Worm (Caenorhabditis elegans) whole organism, L1 larva: ENCODE measurements around the gene chil-16.
A peak's percentile ranks its signal among the peaks of the same experiment; 100 is the strongest.

Source experiments
- C16A3.4 ChIP-seq: fragments of 150-350 bp; optimal IDR thresholded peaks from 2 replicates; lab custom pipeline; 2014; ENCODE audit warnings: missing biosample characterization, missing genetic modification characterization
- Y116A8C.19 ChIP-seq: sonication (generic microtip); optimal IDR thresholded peaks from 2 replicates; lab custom pipeline; 2016; ENCODE audit warnings: missing compliant biosample characterization, missing genetic modification characterization, borderline replicate concordance
- alr-1 ChIP-seq: fragments of 200-800 bp; sonication (Bioruptor generic); optimal IDR thresholded peaks from 2 replicates; lab custom pipeline; 2018; ENCODE audit warnings: borderline replicate concordance, mild to moderate bottlenecking, missing genetic modification characterization, missing compliant biosample characterization
- aly-2 ChIP-seq: fragments of 150-350 bp; optimal IDR thresholded peaks from 2 replicates; lab custom pipeline; 2014; ENCODE audit warnings: missing biosample characterization, missing genetic modification characterization
- ama-1 ChIP-seq: fragments of 150-350 bp; optimal IDR thresholded peaks from 2 replicates; lab custom pipeline; 2014
- blmp-1 ChIP-seq: fragments of 150-350 bp; optimal IDR thresholded peaks from 2 replicates; lab custom pipeline; 2014; ENCODE audit warnings: missing biosample characterization, missing genetic modification characterization
- dpl-1 ChIP-seq, 3 experiments: fragments of 150-350 bp in 2 of 3; sonication (generic microtip) in 1 of 3; optimal IDR thresholded peaks; 2 replicates each; lab custom pipeline; 2014 to 2017; ENCODE audit warnings: missing biosample characterization in 3 of 3, missing genetic modification characterization in 3 of 3, missing genetic modification reagents in 3 of 3
- efl-1 ChIP-seq, 4 experiments: fragments of 150-350 bp; optimal IDR thresholded peaks in 3 of 4; peaks in 1 of 4; 1 replicate in 1 of 4; 2 replicates in 3 of 4; lab custom pipeline; 2014; ENCODE audit warnings: missing biosample characterization in 2 of 4, missing genetic modification characterization in 2 of 4, missing genetic modification reagents in 2 of 4
- elt-3 ChIP-seq, 6 experiments: fragments of 150-350 bp in 1 of 6; sonication (generic microtip); optimal IDR thresholded peaks; 2 replicates each; lab custom pipeline; 2017 to 2018; ENCODE audit warnings: missing biosample characterization in 6 of 6, missing genetic modification characterization in 6 of 6, inconsistent platforms in 1 of 6
- ets-5 ChIP-seq: fragments of 200-800 bp; sonication (Bioruptor generic); IDR thresholded peaks from 2 replicates; pipeline ENCODE4 v1.3.6; 2022; ENCODE audit warnings: missing genetic modification characterization, missing compliant biosample characterization
- fkh-10 ChIP-seq: sonication (generic microtip); optimal IDR thresholded peaks from 2 replicates; lab custom pipeline; 2017; ENCODE audit warnings: missing biosample characterization, missing genetic modification reagents, missing genetic modification characterization
- fos-1 ChIP-seq: fragments of 150-350 bp; optimal IDR thresholded peaks from 2 replicates; lab custom pipeline; 2014; ENCODE audit warnings: missing biosample characterization, missing genetic modification characterization
- hpl-2 ChIP-seq: fragments of 150-350 bp; optimal IDR thresholded peaks from 2 replicates; lab custom pipeline; 2014; ENCODE audit warnings: missing biosample characterization, missing genetic modification reagents, missing genetic modification characterization
- isw-1 ChIP-seq: fragments of 200-800 bp; sonication (Bioruptor generic); IDR thresholded peaks from 2 replicates; pipeline ENCODE4 v1.3.6; 2022; ENCODE audit warnings: missing genetic modification characterization, missing compliant biosample characterization
- jun-1 ChIP-seq: fragments of 150-350 bp; optimal IDR thresholded peaks from 2 replicates; lab custom pipeline; 2014; ENCODE audit warnings: missing biosample characterization, missing genetic modification reagents, missing genetic modification characterization
- lin-14 ChIP-seq: fragments of 200-800 bp; sonication (Bioruptor generic); optimal IDR thresholded peaks from 2 replicates; lab custom pipeline; 2018; ENCODE audit warnings: mild to moderate bottlenecking, missing genetic modification characterization, moderate library complexity, missing compliant biosample characterization
- lin-15B ChIP-seq: fragments of 150-350 bp; sonication (generic microtip); optimal IDR thresholded peaks from 3 replicates; lab custom pipeline; 2014; ENCODE audit warnings: missing biosample characterization, missing genetic modification characterization
- lin-35 ChIP-seq, 2 experiments: fragments of 150-350 bp; optimal IDR thresholded peaks; 2 replicates each; lab custom pipeline; 2014; ENCODE audit warnings: missing biosample characterization in 2 of 2, missing genetic modification characterization in 2 of 2, missing genetic modification reagents in 2 of 2
- lin-39 ChIP-seq: fragments of 150-350 bp; optimal IDR thresholded peaks from 2 replicates; lab custom pipeline; 2014; ENCODE audit warnings: missing biosample characterization, missing genetic modification reagents, missing genetic modification characterization
- nhr-12 ChIP-seq: sonication (generic microtip); optimal IDR thresholded peaks from 2 replicates; lab custom pipeline; 2017; ENCODE audit warnings: missing biosample characterization, missing genetic modification characterization
- nhr-20 ChIP-seq: sonication (generic microtip); optimal IDR thresholded peaks from 2 replicates; lab custom pipeline; 2016; ENCODE audit warnings: mild to moderate bottlenecking, missing genetic modification characterization, missing compliant biosample characterization
- nhr-76 ChIP-seq: sonication (generic microtip); optimal IDR thresholded peaks from 2 replicates; lab custom pipeline; 2017; ENCODE audit warnings: missing biosample characterization, missing genetic modification characterization
- nhr-77 ChIP-seq: fragments of 150-350 bp; optimal IDR thresholded peaks from 2 replicates; lab custom pipeline; 2014; ENCODE audit warnings: missing biosample characterization, missing genetic modification characterization
- nhr-84 ChIP-seq: sonication (generic microtip); optimal IDR thresholded peaks from 2 replicates; lab custom pipeline; 2017; ENCODE audit warnings: missing biosample characterization, missing genetic modification characterization
- nhr-85 ChIP-seq: sonication (generic microtip); peaks from one replicate; lab custom pipeline; 2016; ENCODE audit warnings: missing genetic modification characterization, inconsistent platforms, missing compliant biosample characterization
- skn-1 ChIP-seq: fragments of 150-350 bp; optimal IDR thresholded peaks from 2 replicates; lab custom pipeline; 2014; ENCODE audit warnings: missing biosample characterization, missing genetic modification characterization
- sox-4 ChIP-seq: sonication (generic microtip); optimal IDR thresholded peaks from 2 replicates; lab custom pipeline; 2016; ENCODE audit warnings: missing genetic modification characterization, missing compliant biosample characterization
- sup-37 ChIP-seq: fragments of 200-800 bp; sonication (Bioruptor generic); optimal IDR thresholded peaks from 2 replicates; lab custom pipeline; 2018; ENCODE audit warnings: mild to moderate bottlenecking, missing genetic modification characterization, missing compliant biosample characterization
- swsn-7 ChIP-seq: sonication (generic microtip); optimal IDR thresholded peaks from 2 replicates; lab custom pipeline; 2016; ENCODE audit warnings: missing genetic modification characterization, missing compliant biosample characterization
- unc-62 ChIP-seq: fragments of 150-350 bp; optimal IDR thresholded peaks from 2 replicates; lab custom pipeline; 2014; ENCODE audit warnings: missing biosample characterization, missing genetic modification reagents, missing genetic modification characterization
- zip-4 ChIP-seq: fragments of 200-800 bp; sonication (Bioruptor generic); optimal IDR thresholded peaks from 2 replicates; lab custom pipeline; 2018; ENCODE audit warnings: mild to moderate bottlenecking, missing genetic modification characterization, moderate library complexity, missing compliant biosample characterization

Gene chil-16

ce11 chrII:9438227-9438626 lies 3.5 kb downstream of the chil-16 start, which contains the start of gene chil-13:
Gene chil-13, minus strand, starts transcription at chrII:9438327.
- peak; percentile 9 for TF ChIP-seq blmp-1 (tag; lab: Kevin White, UChicago)
- peak in 1 of 2 experiments; percentile 0 for TF ChIP-seq lin-35 (GFP tag; optimal IDR thresholded peaks at IDR 0.05; lab: Kevin White, UChicago)
- no peak for TF ChIP-seq efl-1 (optimal IDR thresholded peaks at IDR 0.05; lab: Kevin White, UChicago)
- TF ChIP-seq efl-1 (GFP tag; optimal IDR thresholded peaks at IDR 0.05 in 1 of 2; lab: Kevin White, UChicago) = no peak
- TF ChIP-seq swsn-7 = no peak
- peak in 1 of 6 experiments; percentile 33 for TF ChIP-seq elt-3 (tag; optimal IDR thresholded peaks at IDR 0.05; lab: Kevin White, UChicago)

- TF ChIP-seq elt-3 (tag; optimal IDR thresholded peaks at IDR 0.05; lab: Kevin White, UChicago) (peak in 1 of 6 experiments; percentile 46), nhr-20 (tag; lab: Kevin White, UChicago) (peak; percentile 23), nhr-76 (no peak), nhr-85 (tag; lab: Kevin White, UChicago) (peak; percentile 52), blmp-1 (tag; lab: Kevin White, UChicago) (peak; percentile 30)
These were observed 5.7 kb downstream of the chil-16 start, which contains the start of gene kin-16 for ce11 chrII:9436009-9436408. Gene kin-16, minus strand, starts transcription at chrII:9436109.

- TF ChIP-seq jun-1 (tag; lab: Kevin White, UChicago) (no peak), efl-1 (optimal IDR thresholded peaks at IDR 0.05; lab: Kevin White, UChicago) (no peak), efl-1 (GFP tag; optimal IDR thresholded peaks at IDR 0.05 in 1 of 2; lab: Kevin White, UChicago) (peak in 1 of 2 experiments; percentile 59)
These were observed 8.1 kb downstream of the chil-16 start, which contains the start of gene kin-15 for ce11 chrII:9433609-9434008. Gene kin-15, minus strand, starts transcription at chrII:9433709.

- TF ChIP-seq nhr-77 (tag; lab: Kevin White, UChicago) = no peak
- no peak for TF ChIP-seq ama-1 (lab: Kevin White, UChicago)
- TF ChIP-seq fkh-10 (GFP tag; lab: Kevin White, UChicago) = peak; percentile 33
- no peak for TF ChIP-seq sup-37
- TF ChIP-seq nhr-12 (tag; lab: Kevin White, UChicago) = no peak
- TF ChIP-seq lin-15B (tag; lab: Kevin White, UChicago) = no peak
- no peak for TF ChIP-seq aly-2
- TF ChIP-seq lin-14 (GFP tag; lab: Kevin White, UChicago) = peak; percentile 58
- no peak for TF ChIP-seq skn-1 (tag; lab: Kevin White, UChicago)
- TF ChIP-seq fos-1 (tag; lab: Kevin White, UChicago) = no peak
These were observed 10.6 kb downstream of the chil-16 start for ce11 chrII:9431119-9431518.

ce11 chrII:9427644-9428043 lies 14.1 kb downstream of the chil-16 start, which contains the start of gene M176.5:
Gene M176.5, minus strand, starts transcription at chrII:9427744.
- TF ChIP-seq sox-4 (tag; lab: Kevin White, UChicago) = no peak
- peak; percentile 42 for TF ChIP-seq lin-14 (GFP tag; lab: Kevin White, UChicago)

- TF ChIP-seq ets-5 (GFP tag; lab: Robert Waterston, UW) = no peak
- no peak for TF ChIP-seq unc-62 (GFP tag; lab: Kevin White, UChicago)
- TF ChIP-seq lin-39 (tag; lab: Kevin White, UChicago) = no peak
- TF ChIP-seq alr-1 (tag; lab: Kevin White, UChicago) = no peak
- no peak for TF ChIP-seq isw-1 (GFP tag; lab: Robert Waterston, UW)
- TF ChIP-seq dpl-1 (GFP tag; optimal IDR thresholded peaks at IDR 0.05; lab: Kevin White, UChicago) = no peak
- TF ChIP-seq C16A3.4 (tag; lab: Kevin White, UChicago) = no peak
- no peak for TF ChIP-seq hpl-2
- no peak for TF ChIP-seq Y116A8C.19 (tag; lab: Kevin White, UChicago)
- TF ChIP-seq nhr-85 (tag; lab: Kevin White, UChicago) = no peak
- TF ChIP-seq nhr-84 (tag; lab: Kevin White, UChicago) = no peak
- no peak for TF ChIP-seq zip-4 (GFP tag; lab: Kevin White, UChicago)
- TF ChIP-seq, all 84 proteins: peak for 0
These were observed 15.7 kb downstream of the chil-16 start, which contains the start of gene M176.10 for ce11 chrII:9426076-9426475. Gene M176.10, minus strand, starts transcription at chrII:9426176.
